Worm (Caenorhabditis elegans) whole organism, late embryonic: ENCODE results near the gene cpr-2.

Experiments
- ceh-30 ChIP-seq: fragments of 150-350 bp; optimal IDR thresholded peaks from 2 replicates; lab custom pipeline; 2014; ENCODE audit warnings: missing biosample characterization, missing genetic modification characterization
- ceh-9 ChIP-seq: sonication (generic microtip); optimal IDR thresholded peaks from 2 replicates; lab custom pipeline; 2016; ENCODE audit warnings: mild to moderate bottlenecking, missing genetic modification characterization, inconsistent platforms, missing compliant biosample characterization
- elt-2 ChIP-seq: sonication (generic microtip); optimal IDR thresholded peaks from 2 replicates; lab custom pipeline; 2016; ENCODE audit warnings: missing genetic modification reagents, missing genetic modification characterization, missing compliant biosample characterization
- elt-4 ChIP-seq: sonication (generic microtip); optimal IDR thresholded peaks from 2 replicates; lab custom pipeline; 2016; ENCODE audit warnings: missing genetic modification characterization, missing compliant biosample characterization
- fkh-10 ChIP-seq: fragments of 150-350 bp; optimal IDR thresholded peaks from 2 replicates; lab custom pipeline; 2014; ENCODE audit warnings: missing biosample characterization, missing genetic modification reagents, missing genetic modification characterization
- npax-4 ChIP-seq: sonication (generic microtip); optimal IDR thresholded peaks from 2 replicates; lab custom pipeline; 2016; ENCODE audit warnings: missing genetic modification characterization, missing compliant biosample characterization
- pha-4 ChIP-seq: fragments of 150-350 bp; optimal IDR thresholded peaks from 2 replicates; lab custom pipeline; 2018; ENCODE audit warnings: missing biosample characterization, missing genetic modification reagents, missing genetic modification characterization
- sdc-2 ChIP-seq: sonication (generic microtip); optimal IDR thresholded peaks from 2 replicates; lab custom pipeline; 2016; ENCODE audit warnings: missing genotype, missing genetic modification characterization, missing compliant biosample characterization

ce11 chrV:16552929-16553328, 19.0 kb upstream of the cpr-2 start, which contains the start of gene Y32B12B.4:
- TF ChIP-seq sdc-2 (tag; lab: Kevin White, UChicago) (peak; percentile 69), ceh-30 (tag; lab: Kevin White, UChicago) (no peak), npax-4 (no peak), ceh-9 (tag; lab: Kevin White, UChicago) (no peak), pha-4 (tag; lab: Kevin White, UChicago) (no peak), elt-2 (tag; lab: Kevin White, UChicago) (no peak), fkh-10 (no peak), elt-4 (tag; lab: Kevin White, UChicago) (peak; percentile 92)
